Worm (Caenorhabditis elegans): Measurements from ENCODE around the gene Y1A5A.1.
A peak's percentile ranks its signal among the peaks of the same experiment; 100 is the strongest.

DNA sequence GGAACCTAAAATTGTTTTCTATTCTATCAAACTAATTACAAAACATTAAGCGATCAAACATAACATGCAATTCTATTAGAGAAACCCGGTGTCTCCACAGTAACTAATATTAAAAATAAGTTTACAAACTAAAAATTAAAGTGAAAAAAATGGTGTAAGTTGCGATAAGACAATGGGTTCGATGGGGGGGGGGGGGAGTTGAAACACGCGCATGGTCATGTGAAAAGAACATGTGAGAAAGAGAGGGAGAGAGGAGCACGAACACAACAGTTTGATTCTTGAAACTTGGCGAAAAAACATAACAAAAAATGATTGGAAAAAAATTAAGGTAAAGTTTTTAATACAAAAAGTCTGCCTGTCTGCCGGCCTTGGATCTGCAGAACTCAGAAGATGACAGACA lies 9.5 kb downstream of the Y1A5A.1 start:
- TF ChIP-seq rcor-1 (GFP tag; IDR thresholded peaks at IDR 0.05): no peak
- TF ChIP-seq attf-5 (GFP tag; optimal IDR thresholded peaks at IDR 0.05): peak; percentile 26
- no peak for TF ChIP-seq efl-1 (GFP tag; optimal IDR thresholded peaks at IDR 0.05)
- TF ChIP-seq sdz-38 (tag; optimal IDR thresholded peaks at IDR 0.05): no peak
